Fruit fly (Drosophila melanogaster) whole organism, embryonic: ENCODE results near the gene cni.

Experiments
- Atf-2 ChIP-seq: fragments of 200-800 bp; sonication (Bioruptor generic); optimal IDR thresholded peaks from 2 replicates; lab custom pipeline; 2016; ENCODE audit warnings: missing biosample characterization, missing genetic modification characterization
- Blimp-1 ChIP-seq: fragments of 200-800 bp; sonication (Bioruptor generic); optimal IDR thresholded peaks from 3 replicates; lab custom pipeline; 2018; ENCODE audit warnings: missing biosample characterization, missing genetic modification characterization, mild to moderate bottlenecking, moderate library complexity, missing genetic modification reagents
- BtbVII ChIP-seq: fragments of 200-800 bp; sonication (Bioruptor generic); optimal IDR thresholded peaks from 3 replicates; lab custom pipeline; 2017; ENCODE audit warnings: missing biosample characterization, mild to moderate bottlenecking, missing genetic modification characterization
- CG10147 ChIP-seq: fragments of 200-800 bp; sonication (Bioruptor generic); optimal IDR thresholded peaks from 2 replicates; lab custom pipeline; 2019; ENCODE audit warnings: missing biosample characterization, mild to moderate bottlenecking, missing genetic modification characterization, moderate library complexity
- CG10209 ChIP-seq: fragments of 200-800 bp; sonication (Bioruptor generic); optimal IDR thresholded peaks from 3 replicates; lab custom pipeline; 2017; ENCODE audit warnings: missing biosample characterization, mild to moderate bottlenecking, missing genetic modification characterization, missing genetic modification reagents
- CG10366 ChIP-seq: fragments of 200-800 bp; sonication (Bioruptor generic); IDR thresholded peaks from 2 replicates; pipeline ENCODE4 v1.3.6; 2022; ENCODE audit warnings: missing biosample characterization, missing genetic modification characterization
- CG10959 ChIP-seq: fragments of 200-800 bp; sonication (Bioruptor generic); IDR thresholded peaks from 2 replicates; pipeline ENCODE4 v1.3.6; 2022; ENCODE audit warnings: missing biosample characterization, missing genetic modification characterization
- CG12155 ChIP-seq: fragments of 200-800 bp; sonication (Bioruptor generic); optimal IDR thresholded peaks from 3 replicates; lab custom pipeline; 2016; ENCODE audit warnings: missing biosample characterization, missing genetic modification characterization
- CG12942 ChIP-seq: fragments of 200-800 bp; sonication (Bioruptor generic); optimal IDR thresholded peaks from 3 replicates; lab custom pipeline; 2016; ENCODE audit warnings: missing biosample characterization, missing genetic modification characterization
- CG14050 ChIP-seq: fragments of 200-800 bp; sonication (Bioruptor generic); IDR thresholded peaks from 3 replicates; pipeline ENCODE4 v1.3.6; 2022; ENCODE audit warnings: missing biosample characterization, missing genetic modification characterization
- CG14710 ChIP-seq: fragments of 200-800 bp; sonication (Bioruptor generic); optimal IDR thresholded peaks from 3 replicates; lab custom pipeline; 2019; ENCODE audit warnings: missing biosample characterization, mild to moderate bottlenecking, missing genetic modification characterization, moderate library complexity
- CG18011 ChIP-seq: fragments of 200-800 bp; sonication (Bioruptor generic); optimal IDR thresholded peaks from 2 replicates; lab custom pipeline; 2017; ENCODE audit warnings: missing biosample characterization, missing genetic modification characterization, mild to moderate bottlenecking, moderate library complexity, missing genotype
- CG2120 ChIP-seq: fragments of 200-800 bp; sonication (Bioruptor generic); optimal IDR thresholded peaks from 3 replicates; lab custom pipeline; 2016; ENCODE audit warnings: missing biosample characterization, missing genetic modification characterization
- CG2678 ChIP-seq: fragments of 200-800 bp; sonication (Bioruptor generic); optimal IDR thresholded peaks from 3 replicates; lab custom pipeline; 2019; ENCODE audit warnings: missing biosample characterization, mild to moderate bottlenecking, missing genetic modification characterization, moderate library complexity
- CG3281 ChIP-seq: fragments of 200-800 bp; sonication (Bioruptor generic); optimal IDR thresholded peaks from 3 replicates; lab custom pipeline; 2017; ENCODE audit warnings: missing biosample characterization, mild to moderate bottlenecking, missing genetic modification characterization
- CG6175 ChIP-seq: fragments of 200-800 bp; sonication (Bioruptor generic); IDR thresholded peaks from 3 replicates; pipeline ENCODE4 v1.3.6; 2022; ENCODE audit warnings: missing biosample characterization, missing genetic modification characterization
- CG7745 ChIP-seq: fragments of 200-800 bp; sonication (Bioruptor generic); optimal IDR thresholded peaks from 2 replicates; lab custom pipeline; 2018; ENCODE audit warnings: missing biosample characterization, mild to moderate bottlenecking, missing genetic modification characterization, moderate library complexity
- CG8089 ChIP-seq: fragments of 200-800 bp; sonication (Bioruptor generic); optimal IDR thresholded peaks from 3 replicates; lab custom pipeline; 2016; ENCODE audit warnings: missing biosample characterization, missing genetic modification characterization
- CG9876 ChIP-seq: fragments of 200-800 bp; sonication (Bioruptor generic); optimal IDR thresholded peaks from 2 replicates; lab custom pipeline; 2016; ENCODE audit warnings: missing biosample characterization, missing genetic modification characterization
- CHES-1-like ChIP-seq: fragments of 200-800 bp; sonication (Bioruptor generic); optimal IDR thresholded peaks from 2 replicates; lab custom pipeline; 2016; ENCODE audit warnings: missing biosample characterization, missing genetic modification characterization
- CrebB ChIP-seq: fragments of 200-800 bp; sonication (Bioruptor generic); optimal IDR thresholded peaks from 3 replicates; lab custom pipeline; 2018; ENCODE audit warnings: missing biosample characterization, mild to moderate bottlenecking, missing genetic modification characterization
- Deaf1 ChIP-seq: fragments of 200-800 bp; optimal IDR thresholded peaks from 3 replicates; lab custom pipeline; 2019; ENCODE audit warnings: missing biosample characterization, mild to moderate bottlenecking, missing genetic modification characterization, moderate library complexity
- Dip3 ChIP-seq: fragments of 200-800 bp; sonication (Bioruptor generic); optimal IDR thresholded peaks from 3 replicates; lab custom pipeline; 2016; ENCODE audit warnings: missing biosample characterization, missing genetic modification characterization
- Ets65A ChIP-seq: fragments of 200-800 bp; sonication (Bioruptor generic); peaks from one replicate; lab custom pipeline; 2016; ENCODE audit warnings: missing biosample characterization, missing genetic modification characterization
- HLHmδ ChIP-seq: fragments of 200-800 bp; sonication (Bioruptor generic); optimal IDR thresholded peaks from 2 replicates; lab custom pipeline; 2018; ENCODE audit warnings: missing biosample characterization, mild to moderate bottlenecking, missing genetic modification characterization, moderate library complexity
- Hr3 ChIP-seq: fragments of 200-800 bp; sonication (Bioruptor generic); optimal IDR thresholded peaks from 3 replicates; lab custom pipeline; 2016; ENCODE audit warnings: missing biosample characterization, missing genetic modification characterization
- Hsf ChIP-seq: fragments of 200-800 bp; sonication (Bioruptor generic); optimal IDR thresholded peaks from 3 replicates; lab custom pipeline; 2016; ENCODE audit warnings: missing biosample characterization, missing genetic modification characterization
- Kr ChIP-seq: fragments of 200-800 bp; sonication (Bioruptor generic); optimal IDR thresholded peaks from 2 replicates; lab custom pipeline; 2017; ENCODE audit warnings: missing biosample characterization, mild to moderate bottlenecking, missing genetic modification characterization
- Med ChIP-seq: fragments of 200-800 bp; sonication (Bioruptor generic); peaks from one replicate; lab custom pipeline; 2016; ENCODE audit warnings: missing biosample characterization, missing genetic modification characterization, mild to moderate bottlenecking, inconsistent platforms, moderate library complexity
- Meics ChIP-seq: fragments of 200-800 bp; sonication (Bioruptor generic); optimal IDR thresholded peaks from 2 replicates; lab custom pipeline; 2017; ENCODE audit warnings: missing biosample characterization, mild to moderate bottlenecking, missing genetic modification characterization
- NC2α ChIP-seq: fragments of 200-800 bp; sonication (Bioruptor generic); optimal IDR thresholded peaks from 2 replicates; lab custom pipeline; 2016; ENCODE audit warnings: missing biosample characterization, missing genetic modification characterization
- Neu2 ChIP-seq: fragments of 200-800 bp; sonication (Bioruptor generic); optimal IDR thresholded peaks from 3 replicates; lab custom pipeline; 2016; ENCODE audit warnings: missing biosample characterization, missing genetic modification characterization, borderline replicate concordance
- Sox100B ChIP-seq: fragments of 200-800 bp; sonication (Bioruptor generic); optimal IDR thresholded peaks from 3 replicates; lab custom pipeline; 2018; ENCODE audit warnings: missing biosample characterization, mild to moderate bottlenecking, missing genetic modification characterization
- Sox102F ChIP-seq: fragments of 200-800 bp; sonication (Bioruptor generic); optimal IDR thresholded peaks from 2 replicates; lab custom pipeline; 2018; ENCODE audit warnings: missing biosample characterization, mild to moderate bottlenecking, missing genetic modification characterization, moderate library complexity
- bab2 ChIP-seq: fragments of 200-800 bp; sonication (Bioruptor generic); optimal IDR thresholded peaks from 2 replicates; lab custom pipeline; 2016; ENCODE audit warnings: missing biosample characterization, missing genetic modification characterization
- caup ChIP-seq: fragments of 200-800 bp; sonication (Bioruptor generic); optimal IDR thresholded peaks from 3 replicates; lab custom pipeline; 2017; ENCODE audit warnings: missing biosample characterization, mild to moderate bottlenecking, missing genetic modification characterization, moderate library complexity; ENCODE audit not compliant: severe bottlenecking
- corto ChIP-seq: fragments of 200-800 bp; sonication (Bioruptor generic); optimal IDR thresholded peaks from 2 replicates; lab custom pipeline; 2016; ENCODE audit warnings: missing biosample characterization, mild to moderate bottlenecking, missing genetic modification characterization, moderate library complexity
- eve ChIP-seq, 2 experiments: fragments of >200 bp; optimal IDR thresholded peaks; 2 replicates each; lab custom pipeline; 2017; ENCODE audit warnings: missing biosample characterization in 2 of 2, missing genetic modification characterization in 2 of 2
- fd96Cb ChIP-seq: fragments of 200-800 bp; sonication (Bioruptor generic); optimal IDR thresholded peaks from 2 replicates; lab custom pipeline; 2018; ENCODE audit warnings: missing biosample characterization, mild to moderate bottlenecking, missing genetic modification characterization, moderate library complexity
- nau ChIP-seq: fragments of 200-800 bp; sonication (Bioruptor generic); optimal IDR thresholded peaks from 3 replicates; lab custom pipeline; 2017; ENCODE audit warnings: missing biosample characterization, mild to moderate bottlenecking, missing genetic modification characterization, missing genetic modification reagents
- pfk ChIP-seq: fragments of 200-800 bp; sonication (Bioruptor generic); optimal IDR thresholded peaks from 2 replicates; lab custom pipeline; 2018; ENCODE audit warnings: missing biosample characterization, mild to moderate bottlenecking, missing genetic modification characterization, moderate library complexity
- phol ChIP-seq: fragments of 200-800 bp; sonication (Bioruptor generic); optimal IDR thresholded peaks from 3 replicates; lab custom pipeline; 2018; ENCODE audit warnings: missing biosample characterization, mild to moderate bottlenecking, missing genetic modification characterization, moderate library complexity
- salm ChIP-seq: fragments of 200-800 bp; sonication (Bioruptor generic); optimal IDR thresholded peaks from 2 replicates; lab custom pipeline; 2018; ENCODE audit warnings: missing biosample characterization, mild to moderate bottlenecking, missing genetic modification characterization
- sd ChIP-seq: fragments of 200-800 bp; sonication (Bioruptor generic); optimal IDR thresholded peaks from 3 replicates; lab custom pipeline; 2018; ENCODE audit warnings: missing biosample characterization, mild to moderate bottlenecking, missing genetic modification characterization, moderate library complexity
- sqz ChIP-seq: fragments of 200-800 bp; sonication (Bioruptor generic); optimal IDR thresholded peaks from 3 replicates; lab custom pipeline; 2018; ENCODE audit warnings: missing biosample characterization, mild to moderate bottlenecking, missing genetic modification characterization
- tio ChIP-seq: fragments of 200-800 bp; sonication (Bioruptor generic); optimal IDR thresholded peaks from 2 replicates; lab custom pipeline; 2017; ENCODE audit warnings: missing biosample characterization, missing genetic modification characterization, inconsistent platforms
- tll ChIP-seq, 2 experiments: fragments of 200-800 bp in 1 of 2; fragments of >200 bp in 1 of 2; sonication (Bioruptor generic) in 1 of 2; optimal IDR thresholded peaks; 2 replicates each; lab custom pipeline; 2017 to 2019; ENCODE audit warnings: missing biosample characterization in 2 of 2, missing genetic modification characterization in 2 of 2, mild to moderate bottlenecking in 1 of 2, moderate library complexity in 1 of 2
- zfh2 ChIP-seq: fragments of 200-800 bp; sonication (Bioruptor generic); optimal IDR thresholded peaks from 2 replicates; lab custom pipeline; 2016; ENCODE audit warnings: missing biosample characterization, missing genetic modification characterization

cni gene

DNA sequence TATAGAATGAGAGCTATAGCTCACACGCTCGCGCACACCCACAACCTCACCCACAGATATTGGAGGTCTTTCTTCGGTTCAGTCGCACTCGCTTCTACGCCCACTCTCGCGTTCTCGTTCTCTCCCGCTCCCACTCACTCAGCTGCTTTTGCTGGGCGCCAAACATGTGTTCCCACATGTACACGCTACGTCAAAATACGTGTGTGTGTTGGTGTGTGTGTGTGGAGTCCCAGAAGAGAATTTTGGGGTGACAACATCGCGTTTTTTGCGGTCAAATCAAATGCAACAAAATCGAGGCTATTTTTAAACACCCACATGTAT lies 39.1 kb downstream of the cni start (continued):
- TF ChIP-seq BtbVII (GFP tag; lab: Kevin White, UChicago) (no peak), sd (peak; percentile 88), CG8089 (no peak), Neu2 (no peak), NC2α (GFP tag; lab: Kevin White, UChicago) (no peak), sqz (GFP tag; lab: Kevin White, UChicago) (peak; percentile 48), CHES-1-like (no peak), CG14050 (no peak), CrebB (tag; lab: Kevin White, UChicago) (peak; percentile 16), nau (GFP tag; lab: Kevin White, UChicago) (peak; percentile 51), Deaf1 (tag; lab: Kevin White, UChicago) (peak; percentile 4), HLHmδ (GFP tag; lab: Kevin White, UChicago) (peak; percentile 86), CG7745 (no peak)

dm6 chr2L:16270667-16271485 lies 39.6 kb downstream of the cni start:
- TF ChIP-seq Hr3 (peak; percentile 16), CG10147 (peak; percentile 4), Dip3 (GFP tag; lab: Kevin White, UChicago) (peak; percentile 37), zfh2 (GFP tag; lab: Kevin White, UChicago) (peak; percentile 30), Atf-2 (GFP tag; lab: Kevin White, UChicago) (no peak), Blimp-1 (GFP tag; lab: Kevin White, UChicago) (peak; percentile 0), Ets65A (GFP tag; lab: Kevin White, UChicago) (peak; percentile 59), tll (GFP tag; optimal IDR thresholded peaks at IDR 0.05; lab: Kevin White, UChicago) (peak in 1 of 2 experiments; percentile 46), BtbVII (GFP tag; lab: Kevin White, UChicago) (peak; percentile 2), tio (GFP tag; lab: Kevin White, UChicago) (no peak), Kr (GFP tag; lab: Kevin White, UChicago) (peak; percentile 21), Sox102F (GFP tag; lab: Kevin White, UChicago) (peak; percentile 24), bab2 (GFP tag; lab: Kevin White, UChicago) (peak; percentile 11), fd96Cb (tag; lab: Kevin White, UChicago) (peak; percentile 27), Hsf (GFP tag; lab: Kevin White, UChicago) (peak; percentile 36), Sox100B (peak; percentile 37), CG6175 (GFP tag; lab: Robert Waterston, UW) (no peak), CG2678 (tag; lab: Kevin White, UChicago) (peak; percentile 36), eve (GFP tag; optimal IDR thresholded peaks at IDR 0.05; lab: Kevin White, UChicago) (peak in 1 of 2 experiments; percentile 48), corto (GFP tag; lab: Kevin White, UChicago) (peak; percentile 45), CG12155 (GFP tag; lab: Kevin White, UChicago) (peak; percentile 15), caup (peak; percentile 1), phol (peak; percentile 25), CG10366 (GFP tag; lab: Robert Waterston, UW) (no peak), salm (tag; lab: Kevin White, UChicago) (no peak), CG14710 (tag; lab: Kevin White, UChicago) (no peak), CG9876 (GFP tag; lab: Kevin White, UChicago) (no peak), CHES-1-like (peak; percentile 22), CG3281 (peak; percentile 67), pfk (GFP tag; lab: Kevin White, UChicago) (peak; percentile 4), CG12942 (GFP tag; lab: Kevin White, UChicago) (peak; percentile 9), CG18011 (GFP tag; lab: Kevin White, UChicago) (peak; percentile 16), CG2120 (peak; percentile 67), Med (GFP tag; lab: Kevin White, UChicago) (peak; percentile 85), CG10959 (GFP tag; lab: Robert Waterston, UW) (no peak), Meics (peak; percentile 53), CG10209 (GFP tag; lab: Kevin White, UChicago) (peak; percentile 33)
